Worm (Caenorhabditis elegans): ENCODE data around the gene nfx-1.

DNA sequence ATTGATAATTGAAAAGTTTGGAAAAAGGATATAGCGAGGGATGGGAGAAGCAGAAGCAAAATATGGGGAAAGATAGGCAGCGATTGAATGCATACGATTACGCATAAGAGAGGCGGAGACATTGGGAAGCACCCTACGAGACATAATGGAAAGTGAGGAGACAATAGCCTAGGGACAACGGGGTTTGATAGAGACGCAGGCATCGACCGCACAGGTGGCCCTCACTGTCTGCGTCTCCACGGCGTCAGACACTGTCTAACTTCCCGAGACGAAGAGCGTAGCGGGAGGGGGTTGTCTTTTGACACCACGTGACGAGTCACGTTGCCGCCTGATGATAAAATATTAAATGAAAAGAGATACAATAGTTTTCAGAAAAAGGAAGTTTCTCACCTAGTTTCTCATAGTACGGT lies 45.8 kb downstream of the nfx-1 start:
- TF ChIP-seq fos-1 (tag; optimal IDR thresholded peaks at IDR 0.05) (no peak), unc-62 (GFP tag; optimal IDR thresholded peaks at IDR 0.05) (peak; percentile 53)
